Worm (Caenorhabditis elegans) whole organism, L3 larva: Measurements from ENCODE around the gene W03F9.11.

Experiments used
- R02D3.7 ChIP-seq: fragments of 150-350 bp; optimal IDR thresholded peaks from 2 replicates; lab custom pipeline; 2014; ENCODE audit warnings: missing biosample characterization, missing genetic modification characterization
- ceh-82 ChIP-seq: fragments of 150-350 bp; optimal IDR thresholded peaks from 2 replicates; lab custom pipeline; 2014; ENCODE audit warnings: missing biosample characterization, missing genetic modification characterization
- daf-12 ChIP-seq: fragments of 150-350 bp; optimal IDR thresholded peaks from 2 replicates; lab custom pipeline; 2014; ENCODE audit warnings: missing biosample characterization, missing genetic modification reagents, missing genetic modification characterization
- fkh-10 ChIP-seq: sonication (generic microtip); optimal IDR thresholded peaks from 2 replicates; lab custom pipeline; 2017; ENCODE audit warnings: missing biosample characterization, missing genetic modification reagents, missing genetic modification characterization
- nfya-1 ChIP-seq: sonication (generic microtip); optimal IDR thresholded peaks from 2 replicates; lab custom pipeline; 2017; ENCODE audit warnings: missing genetic modification characterization, mild to moderate bottlenecking, missing compliant biosample characterization, antibody characterized with exemption, moderate library complexity; ENCODE audit not compliant: insufficient read depth
- nhr-23 ChIP-seq: fragments of 150-350 bp; optimal IDR thresholded peaks from 2 replicates; lab custom pipeline; 2014; ENCODE audit warnings: missing biosample characterization, missing genetic modification reagents, missing genetic modification characterization
- nhr-25 ChIP-seq: sonication (generic microtip); optimal IDR thresholded peaks from 2 replicates; lab custom pipeline; 2017; ENCODE audit warnings: missing biosample characterization, missing genetic modification characterization
- sea-2 ChIP-seq: fragments of 150-350 bp; sonication (generic microtip); optimal IDR thresholded peaks from 4 replicates; lab custom pipeline; 2014; ENCODE audit warnings: missing biosample characterization, missing genetic modification reagents, missing genetic modification characterization
- snpc-4 ChIP-seq: fragments of 150-350 bp; optimal IDR thresholded peaks from 2 replicates; lab custom pipeline; 2014; ENCODE audit warnings: missing biosample characterization, missing genetic modification characterization

ce11 chrV:189436-189835 is 48.3 kb upstream of the W03F9.11 start:
- no peak for TF ChIP-seq nhr-25 (tag; lab: Kevin White, UChicago)
- no peak for TF ChIP-seq R02D3.7
- TF ChIP-seq sea-2 (GFP tag; lab: Kevin White, UChicago), result no peak
- no peak for TF ChIP-seq ceh-82 (tag; lab: Kevin White, UChicago)
- TF ChIP-seq snpc-4 (tag; lab: Kevin White, UChicago), result no peak
- TF ChIP-seq nhr-23, result no peak
- no peak for TF ChIP-seq nfya-1
- no peak for TF ChIP-seq fkh-10 (GFP tag; lab: Kevin White, UChicago)
- TF ChIP-seq daf-12 (tag; lab: Kevin White, UChicago), result no peak
